Fruit fly (Drosophila melanogaster) whole organism, embryonic: ENCODE results near the gene Lip2.

Experiments used
- Atf6 ChIP-seq: fragments of 200-800 bp; sonication (Bioruptor generic); IDR thresholded peaks from 2 replicates; pipeline ENCODE4 v1.3.6; 2022; ENCODE audit warnings: missing biosample characterization, missing genetic modification characterization
- C15 ChIP-seq: fragments of 200-800 bp; sonication (Bioruptor generic); IDR thresholded peaks from 3 replicates; pipeline ENCODE4 v1.3.6; 2022; ENCODE audit warnings: missing biosample characterization, missing genetic modification characterization
- CG10267 ChIP-seq: fragments of 200-800 bp; sonication (Bioruptor generic); optimal IDR thresholded peaks from 2 replicates; lab custom pipeline; 2018; ENCODE audit warnings: missing biosample characterization, mild to moderate bottlenecking, missing genetic modification characterization, moderate library complexity
- CG13624 ChIP-seq: fragments of 200-800 bp; sonication (Bioruptor generic); optimal IDR thresholded peaks from 2 replicates; lab custom pipeline; 2016; ENCODE audit warnings: missing biosample characterization, missing genetic modification characterization
- CG14441 ChIP-seq: fragments of 200-800 bp; sonication (Bioruptor generic); IDR thresholded peaks from 2 replicates; pipeline ENCODE4 v1.3.6; 2022; ENCODE audit warnings: missing biosample characterization, missing genetic modification characterization
- CG14860 ChIP-seq: fragments of 200-800 bp; sonication (Bioruptor generic); IDR thresholded peaks from 3 replicates; pipeline ENCODE4 v1.3.6; 2022; ENCODE audit warnings: missing biosample characterization, missing genetic modification characterization; ENCODE audit not compliant: partially characterized antibody
- CG14965 ChIP-seq: fragments of 200-800 bp; sonication (Bioruptor generic); optimal IDR thresholded peaks from 2 replicates; lab custom pipeline; 2016; ENCODE audit warnings: missing biosample characterization, missing genetic modification characterization, borderline replicate concordance
- CG15073 ChIP-seq: fragments of 200-800 bp; sonication (Bioruptor generic); optimal IDR thresholded peaks from 2 replicates; lab custom pipeline; 2016; ENCODE audit warnings: missing biosample characterization, missing genetic modification characterization
- CG15601 ChIP-seq: fragments of 200-800 bp; sonication (Bioruptor generic); optimal IDR thresholded peaks from 3 replicates; lab custom pipeline; 2019; ENCODE audit warnings: missing biosample characterization, mild to moderate bottlenecking, missing genetic modification characterization, moderate library complexity
- CG17361 ChIP-seq: fragments of 200-800 bp; sonication (Bioruptor generic); IDR thresholded peaks from 3 replicates; pipeline ENCODE4 v1.3.6; 2022; ENCODE audit warnings: missing biosample characterization, missing genetic modification characterization
- CG18619 ChIP-seq: fragments of 200-800 bp; sonication (Bioruptor generic); optimal IDR thresholded peaks from 3 replicates; lab custom pipeline; 2017; ENCODE audit warnings: missing biosample characterization, mild to moderate bottlenecking, missing genetic modification characterization
- CG30020 ChIP-seq: fragments of 200-800 bp; optimal IDR thresholded peaks from 2 replicates; lab custom pipeline; 2019; ENCODE audit warnings: missing biosample characterization, mild to moderate bottlenecking, missing genetic modification characterization, moderate library complexity
- CG30431 ChIP-seq: fragments of 200-800 bp; sonication (Bioruptor generic); optimal IDR thresholded peaks from 2 replicates; lab custom pipeline; 2017; ENCODE audit warnings: missing biosample characterization, missing genetic modification characterization
- CG4328 ChIP-seq: fragments of 200-800 bp; sonication (Bioruptor generic); optimal IDR thresholded peaks from 3 replicates; lab custom pipeline; 2017; ENCODE audit warnings: missing biosample characterization, missing genetic modification reagents, missing genetic modification characterization
- CG6683 ChIP-seq: fragments of 200-800 bp; sonication (Bioruptor generic); optimal IDR thresholded peaks from 2 replicates; lab custom pipeline; 2017; ENCODE audit warnings: missing biosample characterization, mild to moderate bottlenecking, missing genetic modification characterization, missing genetic modification reagents
- CG9609 ChIP-seq: fragments of 200-800 bp; sonication (Bioruptor generic); optimal IDR thresholded peaks from 3 replicates; lab custom pipeline; 2016; ENCODE audit warnings: missing biosample characterization, missing genetic modification characterization
- CHES-1-like ChIP-seq: fragments of 200-800 bp; sonication (Bioruptor generic); optimal IDR thresholded peaks from 2 replicates; lab custom pipeline; 2016; ENCODE audit warnings: missing biosample characterization, missing genetic modification characterization
- CoRest ChIP-seq: fragments of 200-800 bp; sonication (Bioruptor generic); optimal IDR thresholded peaks from 3 replicates; lab custom pipeline; 2018; ENCODE audit warnings: missing biosample characterization, mild to moderate bottlenecking, missing genetic modification characterization, moderate library complexity
- Dref ChIP-seq: fragments of 200-800 bp; sonication (Bioruptor generic); IDR thresholded peaks from 2 replicates; pipeline ENCODE4 v1.3.6; 2022; ENCODE audit warnings: missing biosample characterization, missing genetic modification characterization
- HmgZ ChIP-seq: fragments of 200-800 bp; sonication (Bioruptor generic); optimal IDR thresholded peaks from 2 replicates; lab custom pipeline; 2018; ENCODE audit warnings: missing biosample characterization, mild to moderate bottlenecking, missing genetic modification characterization
- Hr3 ChIP-seq: fragments of 200-800 bp; sonication (Bioruptor generic); optimal IDR thresholded peaks from 3 replicates; lab custom pipeline; 2016; ENCODE audit warnings: missing biosample characterization, missing genetic modification characterization
- Med ChIP-seq: fragments of 200-800 bp; sonication (Bioruptor generic); peaks from one replicate; lab custom pipeline; 2016; ENCODE audit warnings: missing biosample characterization, missing genetic modification characterization, mild to moderate bottlenecking, inconsistent platforms, moderate library complexity
- Sin3A ChIP-seq: fragments of >200 bp; optimal IDR thresholded peaks from 2 replicates; lab custom pipeline; 2018
- Sry-δ ChIP-seq: fragments of 200-800 bp; sonication (Bioruptor generic); optimal IDR thresholded peaks from 2 replicates; lab custom pipeline; 2016; ENCODE audit warnings: missing biosample characterization, missing genetic modification characterization
- Usf ChIP-seq: fragments of 200-800 bp; sonication (Bioruptor generic); optimal IDR thresholded peaks from 2 replicates; lab custom pipeline; 2017; ENCODE audit warnings: missing genotype, missing biosample characterization, missing genetic modification characterization
- Xrp1 ChIP-seq: fragments of 200-800 bp; sonication (Bioruptor generic); IDR thresholded peaks from 2 replicates; pipeline ENCODE4 v1.3.6; 2022; ENCODE audit warnings: missing biosample characterization, missing genetic modification characterization
- al ChIP-seq: fragments of 200-800 bp; sonication (Bioruptor generic); IDR thresholded peaks from 2 replicates; pipeline ENCODE4 v1.3.6; 2022; ENCODE audit warnings: missing biosample characterization, missing genetic modification characterization
- bbx ChIP-seq: fragments of 200-800 bp; sonication (Bioruptor generic); IDR thresholded peaks from 2 replicates; pipeline ENCODE4 v1.3.6; 2022; ENCODE audit warnings: missing biosample characterization, missing genetic modification characterization; ENCODE audit not compliant: partially characterized antibody
- chif ChIP-seq, 2 experiments: fragments of 200-800 bp; sonication (Bioruptor generic); optimal IDR thresholded peaks; 3 replicates each; lab custom pipeline; 2016; ENCODE audit warnings: missing biosample characterization in 2 of 2, missing genetic modification characterization in 2 of 2
- dysf ChIP-seq: fragments of 200-800 bp; sonication (Bioruptor generic); IDR thresholded peaks from 3 replicates; pipeline ENCODE4 v1.3.6; 2022; ENCODE audit warnings: missing biosample characterization, missing genetic modification characterization
- ems ChIP-seq: fragments of 200-800 bp; sonication (Bioruptor generic); optimal IDR thresholded peaks from 3 replicates; lab custom pipeline; 2016; ENCODE audit warnings: missing biosample characterization, missing genetic modification characterization
- fu2 ChIP-seq: fragments of 200-800 bp; sonication (Bioruptor generic); optimal IDR thresholded peaks from 2 replicates; lab custom pipeline; 2016; ENCODE audit warnings: missing biosample characterization, missing genetic modification characterization
- gem ChIP-seq: fragments of 200-800 bp; sonication (Bioruptor generic); optimal IDR thresholded peaks from 2 replicates; lab custom pipeline; 2019; ENCODE audit warnings: missing biosample characterization, mild to moderate bottlenecking, missing genetic modification characterization, moderate library complexity
- gro ChIP-seq: fragments of 200-800 bp; sonication (Bioruptor generic); optimal IDR thresholded peaks from 2 replicates; lab custom pipeline; 2016; ENCODE audit warnings: missing biosample characterization, missing genetic modification characterization
- jing ChIP-seq: fragments of 200-800 bp; sonication (Bioruptor generic); optimal IDR thresholded peaks from 2 replicates; lab custom pipeline; 2018; ENCODE audit warnings: missing biosample characterization, mild to moderate bottlenecking, missing genetic modification characterization
- kay ChIP-seq: fragments of 200-800 bp; sonication (Bioruptor generic); optimal IDR thresholded peaks from 2 replicates; lab custom pipeline; 2016; ENCODE audit warnings: missing biosample characterization, missing genetic modification characterization
- odd ChIP-seq: fragments of 200-800 bp; sonication (Bioruptor generic); optimal IDR thresholded peaks from 2 replicates; lab custom pipeline; 2017; ENCODE audit warnings: missing biosample characterization, mild to moderate bottlenecking, missing genetic modification characterization
- onecut ChIP-seq: fragments of 200-800 bp; sonication (Bioruptor generic); IDR thresholded peaks from 2 replicates; pipeline ENCODE4 v1.3.6; 2022; ENCODE audit warnings: missing biosample characterization, missing genetic modification characterization
- pita ChIP-seq: fragments of 200-800 bp; sonication (Bioruptor generic); optimal IDR thresholded peaks from 2 replicates; lab custom pipeline; 2017; ENCODE audit warnings: missing biosample characterization, mild to moderate bottlenecking, missing genetic modification characterization
- prd ChIP-seq, 3 experiments: fragments of >200 bp in 2 of 3; fragments of 200-800 bp in 1 of 3; sonication (Bioruptor generic) in 1 of 3; optimal IDR thresholded peaks in 2 of 3; IDR thresholded peaks in 1 of 3; 2 replicates in 2 of 3; 3 replicates in 1 of 3; pipeline versions ENCODE4 v1.3.6 to Lab custom; 2017 to 2022; ENCODE audit warnings: missing biosample characterization in 1 of 3, missing genetic modification characterization in 1 of 3
- pros ChIP-seq: fragments of 200-800 bp; sonication (Bioruptor generic); optimal IDR thresholded peaks from 3 replicates; lab custom pipeline; 2019; ENCODE audit warnings: missing biosample characterization, mild to moderate bottlenecking, missing genetic modification characterization, moderate library complexity
- shn ChIP-seq: fragments of 200-800 bp; sonication (Bioruptor generic); optimal IDR thresholded peaks from 3 replicates; lab custom pipeline; 2016; ENCODE audit warnings: missing biosample characterization, missing genetic modification characterization
- slbo ChIP-seq: fragments of 200-800 bp; sonication (Bioruptor generic); IDR thresholded peaks from 2 replicates; pipeline ENCODE4 v1.3.6; 2022; ENCODE audit warnings: missing biosample characterization, missing genetic modification characterization
- sob ChIP-seq: fragments of 200-800 bp; sonication (Bioruptor generic); IDR thresholded peaks from 2 replicates; pipeline ENCODE4 v1.3.6; 2022; ENCODE audit warnings: missing biosample characterization, missing genetic modification characterization
- stwl ChIP-seq: fragments of 200-800 bp; sonication (Bioruptor generic); optimal IDR thresholded peaks from 3 replicates; lab custom pipeline; 2018; ENCODE audit warnings: missing biosample characterization, mild to moderate bottlenecking, missing genetic modification characterization, moderate library complexity
- tll ChIP-seq, 2 experiments: fragments of 200-800 bp in 1 of 2; fragments of >200 bp in 1 of 2; sonication (Bioruptor generic) in 1 of 2; optimal IDR thresholded peaks; 2 replicates each; lab custom pipeline; 2017 to 2019; ENCODE audit warnings: missing biosample characterization in 2 of 2, missing genetic modification characterization in 2 of 2, mild to moderate bottlenecking in 1 of 2, moderate library complexity in 1 of 2
- vfl ChIP-seq: fragments of 200-800 bp; sonication (Bioruptor generic); optimal IDR thresholded peaks from 2 replicates; lab custom pipeline; 2016; ENCODE audit warnings: missing biosample characterization, missing genetic modification characterization
- vnd ChIP-seq: fragments of 200-800 bp; sonication (Bioruptor generic); IDR thresholded peaks from 3 replicates; pipeline ENCODE4 v1.3.6; 2022; ENCODE audit warnings: missing biosample characterization, missing genetic modification characterization; ENCODE audit not compliant: partially characterized antibody

Lip2 gene

DNA sequence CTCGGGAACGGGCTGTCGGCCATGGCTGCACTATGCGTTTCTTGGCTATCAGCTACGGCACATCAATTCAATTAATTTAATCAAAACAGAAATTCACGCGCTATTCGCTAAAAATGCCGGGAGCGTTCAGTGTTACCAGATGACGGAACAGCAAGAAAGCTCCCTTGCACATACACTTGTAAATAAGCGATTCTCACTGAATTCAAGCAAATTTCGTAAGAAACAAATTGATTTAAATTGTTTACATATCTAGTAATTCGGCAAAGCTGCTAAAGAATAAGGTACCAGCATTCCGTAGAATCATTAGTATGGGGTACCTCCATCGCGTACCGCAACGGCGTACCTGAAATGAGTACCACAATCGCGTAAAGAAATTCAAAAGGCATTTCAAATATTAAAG, 26.7 kb upstream of the Lip2 start, which contains the start of gene Nup107 (continued):
- TF ChIP-seq CG9609 (GFP tag; lab: Kevin White, UChicago) (peak; percentile 4), CG30020 (tag; lab: Kevin White, UChicago) (peak; percentile 88), fu2 (GFP tag; lab: Kevin White, UChicago) (no peak), chif (GFP tag; optimal IDR thresholded peaks at IDR 0.05; lab: Kevin White, UChicago) (peak in 1 of 2 experiments; percentile 34), HmgZ (tag; lab: Kevin White, UChicago) (peak; percentile 27), CG6683 (GFP tag; lab: Kevin White, UChicago) (no peak), CG14441 (GFP tag; lab: Robert Waterston, UW) (0 out of 2 replicates have a peak, but pooled peaks have one; percentile 15)

DNA sequence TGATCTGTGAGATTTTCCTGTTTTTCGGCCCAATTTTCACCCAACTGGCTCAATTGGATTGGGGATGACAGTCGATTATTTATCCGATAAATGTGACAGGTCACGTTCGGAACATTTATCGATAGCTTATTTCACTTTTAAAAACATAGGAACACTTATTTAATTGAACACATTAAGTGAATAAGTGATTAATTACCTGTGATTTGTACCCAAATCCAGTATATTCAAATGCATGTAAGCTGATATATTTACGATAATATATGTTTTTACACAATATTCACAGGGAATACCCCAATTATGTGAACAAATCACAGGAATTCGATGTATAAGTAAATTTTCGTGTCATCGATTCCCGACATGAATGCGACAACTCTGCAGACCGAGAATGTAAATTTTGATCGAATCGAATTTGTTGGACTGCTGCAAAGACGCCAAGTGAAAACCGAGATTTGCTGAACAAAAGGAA, 23.1 kb upstream of the Lip2 start, which contains the start of the genes EMC3 and Dpy-30L1:
Gene EMC3, minus strand, starts transcription at position 81 of the 466 bp plus-strand sequence.
Gene Dpy-30L1, plus strand, starts transcription at position 311 of the 466 bp plus-strand sequence.
- TF ChIP-seq sob (GFP tag; lab: Robert Waterston, UW) (peak; percentile 55; the same call in 1 of the 2 replicates), CoRest (tag; lab: Kevin White, UChicago) (peak; percentile 74), Sry-δ (GFP tag; lab: Kevin White, UChicago) (peak; percentile 87), al (GFP tag; lab: Robert Waterston, UW) (peak; percentile 54; the same call in 1 of the 2 replicates), pita (GFP tag; lab: Kevin White, UChicago) (no peak), Sin3A (peak; percentile 74), CG30431 (GFP tag; lab: Kevin White, UChicago) (no peak), Xrp1 (GFP tag; lab: Robert Waterston, UW) (peak; percentile 37; the same call in 1 of the 2 replicates), stwl (peak; percentile 93), CG10267 (tag; lab: Kevin White, UChicago) (peak; percentile 58), Med (GFP tag; lab: Kevin White, UChicago) (peak; percentile 85), ems (GFP tag; lab: Kevin White, UChicago) (peak; percentile 25), CG18619 (no peak), Hr3 (GFP tag; lab: Kevin White, UChicago) (peak; percentile 63), CG15601 (tag; lab: Kevin White, UChicago) (peak; percentile 79), Usf (GFP tag; lab: Kevin White, UChicago) (no peak), gem (tag; lab: Kevin White, UChicago) (no peak), gro (peak; percentile 66), pros (GFP tag; lab: Kevin White, UChicago) (no peak), prd (optimal IDR thresholded peaks at IDR 0.05; lab: Kevin White, UChicago) (no peak), prd (GFP tag; IDR thresholded peaks at IDR 0.05; lab: Robert Waterston, UW) (peak; percentile 62), CG14965 (GFP tag; lab: Kevin White, UChicago) (no peak), jing (no peak), dysf (GFP tag; lab: Robert Waterston, UW) (peak; percentile 57; the same call in 2 of the 3 replicates), slbo (GFP tag; lab: Robert Waterston, UW) (peak; percentile 60), CG14860 (GFP tag; lab: Robert Waterston, UW) (peak; percentile 86), CG4328 (peak; percentile 1), bbx (GFP tag; lab: Robert Waterston, UW) (peak; percentile 73), C15 (no peak), chif (GFP tag; optimal IDR thresholded peaks at IDR 0.05; lab: Kevin White, UChicago) (peak in 1 of 2 experiments; percentile 44), shn (no peak), Atf6 (GFP tag; lab: Robert Waterston, UW) (peak; percentile 22; the same call in 1 of the 2 replicates), CG17361 (GFP tag; lab: Robert Waterston, UW) (peak; percentile 67), HmgZ (tag; lab: Kevin White, UChicago) (peak; percentile 64), kay (peak; percentile 30), CG13624 (peak; percentile 68), onecut (GFP tag; lab: Robert Waterston, UW) (peak; percentile 30; the same call in 1 of the 2 replicates), tll (GFP tag; optimal IDR thresholded peaks at IDR 0.05; lab: Kevin White, UChicago) (peak in 1 of 2 experiments; percentile 38), vfl (peak; percentile 10), odd (GFP tag; lab: Kevin White, UChicago) (no peak), CHES-1-like (GFP tag; lab: Kevin White, UChicago) (peak; percentile 33), vnd (GFP tag; lab: Robert Waterston, UW) (peak; percentile 78), Dref (GFP tag; lab: Robert Waterston, UW) (peak; percentile 74), CG15073 (no peak)
